Worm (Caenorhabditis elegans) whole organism, mixed stage, embryonic: ENCODE measurements around the gene dhs-18.

Experiments
- elt-3 ChIP-seq: fragments of 150-350 bp; optimal IDR thresholded peaks from 2 replicates; lab custom pipeline; 2014; ENCODE audit warnings: missing biosample characterization, missing genetic modification characterization
- flh-1 ChIP-seq: fragments of 200-800 bp; sonication (Bioruptor generic); optimal IDR thresholded peaks from 2 replicates; lab custom pipeline; 2018; ENCODE audit warnings: mild to moderate bottlenecking, missing genetic modification characterization, moderate library complexity, missing compliant biosample characterization
- mep-1 ChIP-seq: fragments of 150-350 bp; optimal IDR thresholded peaks from 2 replicates; lab custom pipeline; 2017; ENCODE audit warnings: missing biosample characterization, missing genetic modification reagents, missing genetic modification characterization, inconsistent platforms
- nhr-28 ChIP-seq: fragments of 150-350 bp; optimal IDR thresholded peaks from 2 replicates; lab custom pipeline; 2014; ENCODE audit warnings: missing biosample characterization, missing genetic modification characterization
- pha-4 ChIP-seq: fragments of 150-350 bp; optimal IDR thresholded peaks from 2 replicates; lab custom pipeline; 2018; ENCODE audit warnings: missing biosample characterization, missing genetic modification reagents, missing genetic modification characterization
- snpc-4 ChIP-seq: fragments of 150-350 bp; optimal IDR thresholded peaks from 2 replicates; lab custom pipeline; 2014; ENCODE audit warnings: missing biosample characterization, missing genetic modification characterization
- sptf-1 ChIP-seq: sonication (generic microtip); optimal IDR thresholded peaks from 2 replicates; lab custom pipeline; 2017; ENCODE audit warnings: mild to moderate bottlenecking, missing genetic modification characterization, moderate library complexity, missing compliant biosample characterization
- unc-39 ChIP-seq: fragments of 150-350 bp; optimal IDR thresholded peaks from 2 replicates; lab custom pipeline; 2014; ENCODE audit warnings: missing biosample characterization, missing genetic modification characterization
- unc-62 ChIP-seq: fragments of 150-350 bp; optimal IDR thresholded peaks from 2 replicates; lab custom pipeline; 2014; ENCODE audit warnings: missing biosample characterization, missing genetic modification reagents, missing genetic modification characterization

DNA sequence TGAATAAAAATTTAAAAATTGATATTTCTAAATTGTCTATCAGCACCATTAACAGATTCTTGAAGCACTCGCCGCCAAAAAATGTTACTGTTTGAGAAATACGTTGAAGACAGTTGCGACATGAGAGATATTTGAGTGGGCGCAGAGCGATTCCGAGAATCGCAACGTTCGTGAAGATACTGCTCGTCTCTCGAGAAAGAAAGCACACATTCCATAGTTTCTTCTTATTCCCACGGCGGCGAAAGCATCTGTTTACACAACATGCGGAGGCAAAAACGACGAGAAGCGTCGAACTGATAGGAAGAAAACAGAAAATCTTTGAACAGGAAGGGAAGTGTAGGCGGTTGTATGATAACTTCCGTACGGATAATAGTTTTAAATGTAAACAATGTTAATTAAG, 35.8 kb upstream of the dhs-18 start:
- peak; percentile 36 for TF ChIP-seq mep-1
- TF ChIP-seq unc-39 (tag; lab: Kevin White, UChicago), result no peak
- TF ChIP-seq pha-4 (tag; lab: Kevin White, UChicago), result peak; percentile 54
- peak; percentile 58 for TF ChIP-seq unc-62 (GFP tag; lab: Kevin White, UChicago)
- no peak for TF ChIP-seq nhr-28 (tag; lab: Kevin White, UChicago)
- TF ChIP-seq elt-3 (tag; lab: Kevin White, UChicago), result no peak
- no peak for TF ChIP-seq sptf-1 (tag; lab: Kevin White, UChicago)
- TF ChIP-seq snpc-4 (tag; lab: Kevin White, UChicago), result no peak
- no peak for TF ChIP-seq flh-1 (GFP tag; lab: Kevin White, UChicago)
